Fruit fly (Drosophila melanogaster): Measurements from ENCODE around the gene CG43703.

The CG43703 gene

dm6 chr2L:3781132-3781877 is 16.0 kb downstream of the CG43703 start (continued):
- TF ChIP-seq CG17912 (GFP tag; optimal IDR thresholded peaks at IDR 0.05) (no peak), Oli (tag; optimal IDR thresholded peaks at IDR 0.05) (peak; percentile 31), Gug (GFP tag; IDR thresholded peaks at IDR 0.05) (no peak), ato (GFP tag; IDR thresholded peaks at IDR 0.05; ENCODE audit: partially characterized antibody) (no peak), CG31388 (GFP tag; optimal IDR thresholded peaks at IDR 0.05) (no peak), CG11695 (GFP tag; IDR thresholded peaks at IDR 0.05) (0 out of 3 replicates have a peak, but pooled peaks have one; percentile 19), Med (GFP tag) (peak; percentile 58), ken (GFP tag; IDR thresholded peaks at IDR 0.05) (no peak), nerfin-2 (GFP tag; IDR thresholded peaks at IDR 0.05; ENCODE audit: partially characterized antibody) (no peak), CG6683 (GFP tag; optimal IDR thresholded peaks at IDR 0.05) (no peak), CG3407 (GFP tag; optimal IDR thresholded peaks at IDR 0.05) (peak; percentile 6), run (tag; optimal IDR thresholded peaks at IDR 0.05) (no peak), hkb (optimal IDR thresholded peaks at IDR 0.05) (no peak), hkb (GFP tag; IDR thresholded peaks at IDR 0.05) (peak; percentile 61; the same call in 1 of the 2 replicates), dysf (GFP tag; IDR thresholded peaks at IDR 0.05) (peak; percentile 45; the same call in 2 of the 3 replicates), CG14441 (GFP tag; IDR thresholded peaks at IDR 0.05) (no peak), bigmax (GFP tag; optimal IDR thresholded peaks at IDR 0.05) (no peak), CG3281 (GFP tag; optimal IDR thresholded peaks at IDR 0.05) (no peak), abd-A (tag; optimal IDR thresholded peaks at IDR 0.05) (no peak), CG1529 (GFP tag; optimal IDR thresholded peaks at IDR 0.05) (no peak), pfk (GFP tag; optimal IDR thresholded peaks at IDR 0.05) (no peak), CG2116 (GFP tag; optimal IDR thresholded peaks at IDR 0.05) (no peak), CG5180 (GFP tag; optimal IDR thresholded peaks at IDR 0.05) (no peak), hbn (GFP tag; IDR thresholded peaks at IDR 0.05; ENCODE audit: partially characterized antibody) (no peak), CG7271 (tag; optimal IDR thresholded peaks at IDR 0.05) (no peak), CG3995 (GFP tag; optimal IDR thresholded peaks at IDR 0.05) (no peak), CG5245 (GFP tag; optimal IDR thresholded peaks at IDR 0.05) (no peak), ara (GFP tag; IDR thresholded peaks at IDR 0.05) (no peak), D19A (tag; optimal IDR thresholded peaks at IDR 0.05) (peak; percentile 81), CG11247 (GFP tag; IDR thresholded peaks at IDR 0.05) (no peak), Trl (optimal IDR thresholded peaks at IDR 0.05) (no peak), Trl (GFP tag; optimal IDR thresholded peaks at IDR 0.05) (no peak), Dfd (GFP tag; optimal IDR thresholded peaks at IDR 0.05) (no peak), sna (GFP tag; IDR thresholded peaks at IDR 0.05; ENCODE audit: partially characterized antibody) (no peak), CG2875 (GFP tag; optimal IDR thresholded peaks at IDR 0.05) (no peak), ATbp (GFP tag; optimal IDR thresholded peaks at IDR 0.05) (peak; percentile 26), Max (GFP tag; optimal IDR thresholded peaks at IDR 0.05) (no peak), fd3F (GFP tag; optimal IDR thresholded peaks at IDR 0.05) (no peak), phol (tag; optimal IDR thresholded peaks at IDR 0.05) (peak; percentile 18), PHDP (tag; optimal IDR thresholded peaks at IDR 0.05) (peak; percentile 45), nom (GFP tag; optimal IDR thresholded peaks at IDR 0.05) (peak; percentile 56), stwl (tag; optimal IDR thresholded peaks at IDR 0.05) (no peak), CG7839 (tag; optimal IDR thresholded peaks at IDR 0.05) (peak; percentile 16), dpn (GFP tag; optimal IDR thresholded peaks at IDR 0.05) (no peak), bab2 (GFP tag; optimal IDR thresholded peaks at IDR 0.05) (no peak), z (GFP tag; IDR thresholded peaks at IDR 0.05) (no peak), HmgD (GFP tag; optimal IDR thresholded peaks at IDR 0.05) (no peak), Usf (GFP tag; optimal IDR thresholded peaks at IDR 0.05) (no peak), Xrp1 (GFP tag; IDR thresholded peaks at IDR 0.05) (peak; percentile 41; the same call in 1 of the 2 replicates)

Data from whole organism, embryonic.